Fruit fly (Drosophila melanogaster) whole organism, embryonic: ENCODE data around the gene Tbcd.

Experiments
- CG12942 ChIP-seq: fragments of 200-800 bp; sonication (Bioruptor generic); optimal IDR thresholded peaks from 3 replicates; lab custom pipeline; 2016; ENCODE audit warnings: missing biosample characterization, missing genetic modification characterization
- CG13123 ChIP-seq: fragments of 200-800 bp; sonication (Bioruptor generic); optimal IDR thresholded peaks from 2 replicates; lab custom pipeline; 2016; ENCODE audit warnings: missing biosample characterization, missing genetic modification characterization
- CG15601 ChIP-seq: fragments of 200-800 bp; sonication (Bioruptor generic); optimal IDR thresholded peaks from 3 replicates; lab custom pipeline; 2019; ENCODE audit warnings: missing biosample characterization, mild to moderate bottlenecking, missing genetic modification characterization, moderate library complexity
- CG1647 ChIP-seq: fragments of 200-800 bp; sonication (Bioruptor generic); optimal IDR thresholded peaks from 3 replicates; lab custom pipeline; 2016; ENCODE audit warnings: missing biosample characterization, missing genetic modification characterization
- CG18262 ChIP-seq: fragments of 200-800 bp; optimal IDR thresholded peaks from 3 replicates; lab custom pipeline; 2019; ENCODE audit warnings: missing biosample characterization, mild to moderate bottlenecking, missing genetic modification characterization, moderate library complexity
- CG18476 ChIP-seq: fragments of 200-800 bp; sonication (Bioruptor generic); optimal IDR thresholded peaks from 2 replicates; lab custom pipeline; 2016; ENCODE audit warnings: missing biosample characterization, mild to moderate bottlenecking, missing genetic modification characterization
- CG18764 ChIP-seq: fragments of 200-800 bp; sonication (Bioruptor generic); optimal IDR thresholded peaks from 3 replicates; lab custom pipeline; 2016; ENCODE audit warnings: missing biosample characterization, missing genetic modification characterization
- CG3838 ChIP-seq: fragments of 200-800 bp; sonication (Bioruptor generic); optimal IDR thresholded peaks from 3 replicates; lab custom pipeline; 2016; ENCODE audit warnings: missing biosample characterization, missing genetic modification characterization
- CG5953 ChIP-seq: fragments of 200-800 bp; sonication (Bioruptor generic); IDR thresholded peaks from 2 replicates; pipeline ENCODE4 v1.3.6; 2022; ENCODE audit warnings: missing biosample characterization, missing genetic modification characterization
- CG6175 ChIP-seq: fragments of 200-800 bp; sonication (Bioruptor generic); IDR thresholded peaks from 3 replicates; pipeline ENCODE4 v1.3.6; 2022; ENCODE audit warnings: missing biosample characterization, missing genetic modification characterization
- CG6654 ChIP-seq: fragments of 200-800 bp; sonication (Bioruptor generic); optimal IDR thresholded peaks from 2 replicates; lab custom pipeline; 2017; ENCODE audit warnings: missing biosample characterization, mild to moderate bottlenecking, missing genetic modification characterization
- CG7357 ChIP-seq: fragments of 200-800 bp; sonication (Bioruptor generic); IDR thresholded peaks from 3 replicates; pipeline ENCODE4 v1.3.6; 2022; ENCODE audit warnings: missing biosample characterization, missing genetic modification characterization
- CG7786 ChIP-seq: fragments of 200-800 bp; sonication (Bioruptor generic); optimal IDR thresholded peaks from 2 replicates; lab custom pipeline; 2016; ENCODE audit warnings: missing biosample characterization, missing genetic modification characterization
- CG8089 ChIP-seq: fragments of 200-800 bp; sonication (Bioruptor generic); optimal IDR thresholded peaks from 3 replicates; lab custom pipeline; 2016; ENCODE audit warnings: missing biosample characterization, missing genetic modification characterization
- CG8359 ChIP-seq: fragments of 200-800 bp; sonication (Bioruptor generic); optimal IDR thresholded peaks from 2 replicates; lab custom pipeline; 2017; ENCODE audit warnings: missing biosample characterization, mild to moderate bottlenecking, missing genetic modification characterization, borderline replicate concordance
- CG8388 ChIP-seq: fragments of 200-800 bp; sonication (Bioruptor generic); optimal IDR thresholded peaks from 2 replicates; lab custom pipeline; 2019; ENCODE audit warnings: missing biosample characterization, mild to moderate bottlenecking, missing genetic modification characterization, moderate library complexity
- CG9876 ChIP-seq: fragments of 200-800 bp; sonication (Bioruptor generic); optimal IDR thresholded peaks from 2 replicates; lab custom pipeline; 2016; ENCODE audit warnings: missing biosample characterization, missing genetic modification characterization
- D19A ChIP-seq: fragments of 200-800 bp; optimal IDR thresholded peaks from 3 replicates; lab custom pipeline; 2019; ENCODE audit warnings: missing biosample characterization, mild to moderate bottlenecking, missing genetic modification characterization, moderate library complexity
- Dip2 ChIP-seq: fragments of 200-800 bp; sonication (Bioruptor generic); IDR thresholded peaks from 2 replicates; pipeline ENCODE4 v1.3.6; 2022; ENCODE audit warnings: missing biosample characterization, missing genetic modification characterization
- GATAe ChIP-seq: fragments of 200-800 bp; sonication (Bioruptor generic); conservative IDR thresholded peaks from 2 replicates; pipeline ENCODE4 v1.3.6; 2022; ENCODE audit warnings: missing biosample characterization, missing genetic modification characterization
- HLH4C ChIP-seq: fragments of 200-800 bp; sonication (Bioruptor generic); IDR thresholded peaks from 3 replicates; pipeline ENCODE4 v1.3.6; 2022; ENCODE audit warnings: missing biosample characterization, missing genetic modification characterization; ENCODE audit not compliant: partially characterized antibody
- Jarid2 ChIP-seq: fragments of 200-800 bp; sonication (Bioruptor generic); optimal IDR thresholded peaks from 3 replicates; lab custom pipeline; 2017; ENCODE audit warnings: mild to moderate bottlenecking, missing biosample characterization, missing genetic modification reagents, missing genetic modification characterization
- NC2β ChIP-seq: fragments of 200-800 bp; sonication (Bioruptor generic); optimal IDR thresholded peaks from 2 replicates; lab custom pipeline; 2016; ENCODE audit warnings: missing biosample characterization, missing genetic modification characterization
- Xbp1 ChIP-seq: fragments of 200-800 bp; sonication (Bioruptor generic); optimal IDR thresholded peaks from 3 replicates; lab custom pipeline; 2016; ENCODE audit warnings: missing biosample characterization, mild to moderate bottlenecking, missing genetic modification characterization
- Xrp1 ChIP-seq: fragments of 200-800 bp; sonication (Bioruptor generic); IDR thresholded peaks from 2 replicates; pipeline ENCODE4 v1.3.6; 2022; ENCODE audit warnings: missing biosample characterization, missing genetic modification characterization
- ac ChIP-seq: fragments of 200-800 bp; sonication (Bioruptor generic); optimal IDR thresholded peaks from 3 replicates; lab custom pipeline; 2017; ENCODE audit warnings: missing biosample characterization, mild to moderate bottlenecking, missing genetic modification characterization
- ato ChIP-seq: fragments of 200-800 bp; sonication (Bioruptor generic); IDR thresholded peaks from 2 replicates; pipeline ENCODE4 v1.3.6; 2022; ENCODE audit warnings: missing biosample characterization, missing genetic modification characterization; ENCODE audit not compliant: partially characterized antibody
- bbx ChIP-seq: fragments of 200-800 bp; sonication (Bioruptor generic); IDR thresholded peaks from 2 replicates; pipeline ENCODE4 v1.3.6; 2022; ENCODE audit warnings: missing biosample characterization, missing genetic modification characterization; ENCODE audit not compliant: partially characterized antibody
- br ChIP-seq: fragments of >200 bp; optimal IDR thresholded peaks from 2 replicates; lab custom pipeline; 2017
- caup ChIP-seq: fragments of 200-800 bp; sonication (Bioruptor generic); optimal IDR thresholded peaks from 3 replicates; lab custom pipeline; 2017; ENCODE audit warnings: missing biosample characterization, mild to moderate bottlenecking, missing genetic modification characterization, moderate library complexity; ENCODE audit not compliant: severe bottlenecking
- chif ChIP-seq, 2 experiments: fragments of 200-800 bp; sonication (Bioruptor generic); optimal IDR thresholded peaks; 3 replicates each; lab custom pipeline; 2016; ENCODE audit warnings: missing biosample characterization in 2 of 2, missing genetic modification characterization in 2 of 2
- crp ChIP-seq, 2 experiments: fragments of 200-800 bp; sonication (Bioruptor generic); optimal IDR thresholded peaks; 2 replicates in 1 of 2; 3 replicates in 1 of 2; lab custom pipeline; 2017; ENCODE audit warnings: missing biosample characterization in 2 of 2, missing genetic modification characterization in 2 of 2, mild to moderate bottlenecking in 1 of 2, moderate library complexity in 1 of 2
- dati ChIP-seq: fragments of 200-800 bp; sonication (Bioruptor generic); IDR thresholded peaks from 2 replicates; pipeline ENCODE4 v1.3.6; 2022; ENCODE audit warnings: missing biosample characterization, missing genetic modification characterization
- ems ChIP-seq: fragments of 200-800 bp; sonication (Bioruptor generic); optimal IDR thresholded peaks from 3 replicates; lab custom pipeline; 2016; ENCODE audit warnings: missing biosample characterization, missing genetic modification characterization
- eyg ChIP-seq: fragments of 200-800 bp; sonication (Bioruptor generic); optimal IDR thresholded peaks from 3 replicates; lab custom pipeline; 2016; ENCODE audit warnings: missing biosample characterization, missing genetic modification characterization
- fu2 ChIP-seq: fragments of 200-800 bp; sonication (Bioruptor generic); optimal IDR thresholded peaks from 2 replicates; lab custom pipeline; 2016; ENCODE audit warnings: missing biosample characterization, missing genetic modification characterization
- gsb-n ChIP-seq: fragments of 200-800 bp; sonication (Bioruptor generic); optimal IDR thresholded peaks from 3 replicates; lab custom pipeline; 2018; ENCODE audit warnings: missing biosample characterization, mild to moderate bottlenecking, missing genetic modification characterization
- hbn ChIP-seq: fragments of 200-800 bp; sonication (Bioruptor generic); IDR thresholded peaks from 2 replicates; pipeline ENCODE4 v1.3.6; 2022; ENCODE audit warnings: missing biosample characterization, missing genetic modification characterization; ENCODE audit not compliant: partially characterized antibody
- luna ChIP-seq: fragments of 200-800 bp; sonication (Bioruptor generic); optimal IDR thresholded peaks from 2 replicates; lab custom pipeline; 2016; ENCODE audit warnings: missing biosample characterization, missing genetic modification characterization
- nmo ChIP-seq: fragments of 200-800 bp; sonication (Bioruptor generic); optimal IDR thresholded peaks from 2 replicates; lab custom pipeline; 2018; ENCODE audit warnings: missing biosample characterization, mild to moderate bottlenecking, missing genetic modification characterization, moderate library complexity
- rib ChIP-seq: fragments of 200-800 bp; sonication (Bioruptor generic); IDR thresholded peaks from 2 replicates; pipeline ENCODE4 v1.3.6; 2022; ENCODE audit warnings: missing biosample characterization, missing genetic modification characterization
- sima ChIP-seq: fragments of 200-800 bp; sonication (Bioruptor generic); optimal IDR thresholded peaks from 2 replicates; lab custom pipeline; 2016; ENCODE audit warnings: missing biosample characterization, missing genetic modification characterization
- so ChIP-seq: fragments of 200-800 bp; sonication (Bioruptor generic); IDR thresholded peaks from 3 replicates; pipeline ENCODE4 v1.3.6; 2022; ENCODE audit warnings: missing biosample characterization, missing genetic modification characterization
- tgo ChIP-seq: fragments of 200-800 bp; sonication (Bioruptor generic); IDR thresholded peaks from 3 replicates; pipeline ENCODE4 v1.3.6; 2022; ENCODE audit warnings: missing biosample characterization, missing genetic modification characterization
- tna ChIP-seq: fragments of 200-800 bp; sonication (Bioruptor generic); IDR thresholded peaks from 2 replicates; pipeline ENCODE4 v1.3.6; 2022; ENCODE audit warnings: missing biosample characterization, missing genetic modification characterization; ENCODE audit not compliant: partially characterized antibody
- toy ChIP-seq: fragments of 200-800 bp; sonication (Bioruptor generic); IDR thresholded peaks from 2 replicates; pipeline ENCODE4 v1.3.6; 2022; ENCODE audit warnings: missing biosample characterization, missing genetic modification characterization
- tx ChIP-seq: fragments of 200-800 bp; sonication (Bioruptor generic); optimal IDR thresholded peaks from 2 replicates; lab custom pipeline; 2016; ENCODE audit warnings: missing biosample characterization, missing genetic modification characterization
- zen2 ChIP-seq: fragments of 200-800 bp; sonication (Bioruptor generic); IDR thresholded peaks from 3 replicates; pipeline ENCODE4 v1.3.6; 2022; ENCODE audit warnings: missing biosample characterization, missing genetic modification characterization; ENCODE audit not compliant: partially characterized antibody
- zfh1 ChIP-seq: fragments of 200-800 bp; sonication (Bioruptor generic); IDR thresholded peaks from 3 replicates; pipeline ENCODE4 v1.3.6; 2022; ENCODE audit warnings: missing biosample characterization, missing genetic modification characterization

Gene Tbcd

dm6 chr2L:2196590-2197474 lies 49.5 kb downstream of the Tbcd start (continued):
- TF ChIP-seq CG3838 (GFP tag; lab: Kevin White, UChicago), result peak; percentile 100
- peak; percentile 55 for TF ChIP-seq Jarid2 (GFP tag; lab: Kevin White, UChicago)
- no peak for TF ChIP-seq bbx (GFP tag; lab: Robert Waterston, UW)
- peak; percentile 72 for TF ChIP-seq CG18262
- TF ChIP-seq Dip2 (GFP tag; lab: Robert Waterston, UW), result no peak
- no peak for TF ChIP-seq Xrp1 (GFP tag; lab: Robert Waterston, UW)
- TF ChIP-seq Xbp1 (GFP tag; lab: Kevin White, UChicago), result peak; percentile 59
- TF ChIP-seq eyg (GFP tag; lab: Kevin White, UChicago), result no peak
- no peak for TF ChIP-seq toy
- TF ChIP-seq CG8359 (GFP tag; lab: Kevin White, UChicago), result peak; percentile 13
- no peak for TF ChIP-seq CG6654 (GFP tag; lab: Kevin White, UChicago)
- no peak for TF ChIP-seq CG9876 (GFP tag; lab: Kevin White, UChicago)
- TF ChIP-seq ac (GFP tag; lab: Kevin White, UChicago), result peak; percentile 39
- TF ChIP-seq luna (GFP tag; lab: Kevin White, UChicago), result peak; percentile 19
- TF ChIP-seq CG5953 (GFP tag; lab: Robert Waterston, UW), result no peak
- no peak for TF ChIP-seq CG1647 (GFP tag; lab: Kevin White, UChicago)
- peak; percentile 87 for TF ChIP-seq CG7357 (GFP tag; lab: Robert Waterston, UW)
- TF ChIP-seq GATAe (GFP tag; lab: Robert Waterston, UW), result no peak
- TF ChIP-seq dati (GFP tag; lab: Robert Waterston, UW), result no peak
- no peak for TF ChIP-seq ems (GFP tag; lab: Kevin White, UChicago)
- no peak for TF ChIP-seq tgo (GFP tag; lab: Robert Waterston, UW)
- TF ChIP-seq CG18476 (GFP tag; lab: Kevin White, UChicago), result peak; percentile 15
- TF ChIP-seq rib (GFP tag; lab: Robert Waterston, UW), result no peak
- no peak for TF ChIP-seq br
- no peak for TF ChIP-seq zfh1
- no peak for TF ChIP-seq tx (GFP tag; lab: Kevin White, UChicago)
- peak; percentile 1 for TF ChIP-seq CG13123 (GFP tag; lab: Kevin White, UChicago)
- no peak for TF ChIP-seq CG8388
- peak in 1 of 2 experiments; percentile 54 for TF ChIP-seq crp (GFP tag; optimal IDR thresholded peaks at IDR 0.05; lab: Kevin White, UChicago)
- TF ChIP-seq CG8089, result peak; percentile 16
- TF ChIP-seq CG18764 (GFP tag; lab: Kevin White, UChicago), result peak; percentile 4
- TF ChIP-seq CG12942 (GFP tag; lab: Kevin White, UChicago), result peak; percentile 8
- no peak for TF ChIP-seq zen2 (GFP tag; lab: Robert Waterston, UW)
- peak; percentile 27 for TF ChIP-seq CG7786
- TF ChIP-seq NC2β (GFP tag; lab: Kevin White, UChicago), result no peak
- peak; percentile 9 to 10 for TF ChIP-seq chif (GFP tag; optimal IDR thresholded peaks at IDR 0.05; lab: Kevin White, UChicago)
- TF ChIP-seq hbn, result no peak
- peak; percentile 98 for TF ChIP-seq gsb-n
- peak; percentile 61 for TF ChIP-seq D19A (tag; lab: Kevin White, UChicago)
- TF ChIP-seq sima (GFP tag; lab: Kevin White, UChicago), result no peak
- TF ChIP-seq caup (GFP tag; lab: Kevin White, UChicago), result peak; percentile 46
- TF ChIP-seq tna (GFP tag; lab: Robert Waterston, UW), result no peak
- TF ChIP-seq fu2 (GFP tag; lab: Kevin White, UChicago), result no peak
- peak; percentile 64 for TF ChIP-seq CG15601 (tag; lab: Kevin White, UChicago)
- TF ChIP-seq ato, result no peak
- no peak for TF ChIP-seq CG6175 (GFP tag; lab: Robert Waterston, UW)
- TF ChIP-seq HLH4C, result no peak
- TF ChIP-seq nmo (GFP tag; lab: Kevin White, UChicago), result peak; percentile 63
- TF ChIP-seq so, result no peak
